Fruit fly (Drosophila melanogaster) whole organism, embryonic: Measurements from ENCODE around the gene CG10492.

Source experiments
- Abd-B ChIP-seq: fragments of 200-800 bp; sonication (Bioruptor generic); optimal IDR thresholded peaks from 2 replicates; lab custom pipeline; 2018; ENCODE audit warnings: missing biosample characterization, mild to moderate bottlenecking, missing genetic modification characterization, moderate library complexity
- Atf3 ChIP-seq: fragments of 200-800 bp; sonication (Bioruptor generic); optimal IDR thresholded peaks from 3 replicates; lab custom pipeline; 2016; ENCODE audit warnings: missing biosample characterization, missing genetic modification characterization
- CG12942 ChIP-seq: fragments of 200-800 bp; sonication (Bioruptor generic); optimal IDR thresholded peaks from 3 replicates; lab custom pipeline; 2016; ENCODE audit warnings: missing biosample characterization, missing genetic modification characterization
- CG13424 ChIP-seq: fragments of 200-800 bp; sonication (Bioruptor generic); optimal IDR thresholded peaks from 2 replicates; lab custom pipeline; 2019; ENCODE audit warnings: missing biosample characterization, mild to moderate bottlenecking, missing genetic modification characterization, moderate library complexity
- CG14860 ChIP-seq: fragments of 200-800 bp; sonication (Bioruptor generic); IDR thresholded peaks from 3 replicates; pipeline ENCODE4 v1.3.6; 2022; ENCODE audit warnings: missing biosample characterization, missing genetic modification characterization; ENCODE audit not compliant: partially characterized antibody
- CG1529 ChIP-seq: fragments of 200-800 bp; sonication (Bioruptor generic); optimal IDR thresholded peaks from 3 replicates; lab custom pipeline; 2018; ENCODE audit warnings: missing biosample characterization, missing genetic modification characterization
- CG15479 ChIP-seq: fragments of 200-800 bp; sonication (Bioruptor generic); optimal IDR thresholded peaks from 3 replicates; lab custom pipeline; 2019; ENCODE audit warnings: missing biosample characterization, mild to moderate bottlenecking, missing genetic modification characterization, moderate library complexity
- CG1603 ChIP-seq: fragments of 200-800 bp; sonication (Bioruptor generic); optimal IDR thresholded peaks from 2 replicates; lab custom pipeline; 2019; ENCODE audit warnings: missing biosample characterization, mild to moderate bottlenecking, missing genetic modification characterization, moderate library complexity
- CG18599 ChIP-seq: fragments of 200-800 bp; sonication (Bioruptor generic); optimal IDR thresholded peaks from 3 replicates; lab custom pipeline; 2017; ENCODE audit warnings: missing biosample characterization, missing genetic modification characterization, mild to moderate bottlenecking, moderate library complexity, missing genetic modification reagents
- CG3163 ChIP-seq: fragments of 200-800 bp; sonication (Bioruptor generic); optimal IDR thresholded peaks from 3 replicates; lab custom pipeline; 2016; ENCODE audit warnings: missing biosample characterization, missing genetic modification characterization
- CG32767 ChIP-seq: fragments of 200-800 bp; sonication (Bioruptor generic); IDR thresholded peaks from 2 replicates; pipeline ENCODE4 v1.3.6; 2022; ENCODE audit warnings: missing biosample characterization, missing genetic modification characterization
- CG34224 ChIP-seq: fragments of 200-800 bp; sonication (Bioruptor generic); IDR thresholded peaks from 3 replicates; pipeline ENCODE4 v1.3.6; 2022; ENCODE audit warnings: missing biosample characterization, missing genetic modification characterization; ENCODE audit not compliant: partially characterized antibody
- CG7928 ChIP-seq: fragments of 200-800 bp; sonication (Bioruptor generic); optimal IDR thresholded peaks from 2 replicates; lab custom pipeline; 2017; ENCODE audit warnings: missing biosample characterization, mild to moderate bottlenecking, missing genetic modification characterization
- CG8290 ChIP-seq, 3 experiments: fragments of 200-800 bp; sonication (Bioruptor generic); optimal IDR thresholded peaks; 2 replicates each; lab custom pipeline; 2016 to 2019; ENCODE audit warnings: missing biosample characterization in 3 of 3, missing genetic modification characterization in 3 of 3, mild to moderate bottlenecking in 2 of 3, moderate library complexity in 1 of 3
- CG8924 ChIP-seq: fragments of 200-800 bp; optimal IDR thresholded peaks from 3 replicates; lab custom pipeline; 2019; ENCODE audit warnings: missing biosample characterization, mild to moderate bottlenecking, missing genetic modification characterization, moderate library complexity
- CG9437 ChIP-seq: fragments of 200-800 bp; sonication (Bioruptor generic); optimal IDR thresholded peaks from 2 replicates; lab custom pipeline; 2018; ENCODE audit warnings: missing biosample characterization, mild to moderate bottlenecking, missing genetic modification characterization
- Doc3 ChIP-seq: fragments of 200-800 bp; sonication (Bioruptor generic); IDR thresholded peaks from 3 replicates; pipeline ENCODE4 v1.3.6; 2022; ENCODE audit warnings: missing biosample characterization, missing genetic modification characterization; ENCODE audit not compliant: partially characterized antibody
- HLH4C ChIP-seq: fragments of 200-800 bp; sonication (Bioruptor generic); IDR thresholded peaks from 3 replicates; pipeline ENCODE4 v1.3.6; 2022; ENCODE audit warnings: missing biosample characterization, missing genetic modification characterization; ENCODE audit not compliant: partially characterized antibody
- Hand ChIP-seq: fragments of 200-800 bp; sonication (Bioruptor generic); optimal IDR thresholded peaks from 2 replicates; lab custom pipeline; 2017; ENCODE audit warnings: mild to moderate bottlenecking, missing biosample characterization, missing genetic modification reagents, missing genetic modification characterization
- HmgZ ChIP-seq: fragments of 200-800 bp; sonication (Bioruptor generic); optimal IDR thresholded peaks from 2 replicates; lab custom pipeline; 2018; ENCODE audit warnings: missing biosample characterization, mild to moderate bottlenecking, missing genetic modification characterization
- Lim3 ChIP-seq: fragments of 200-800 bp; sonication (Bioruptor generic); IDR thresholded peaks from 2 replicates; pipeline ENCODE4 v1.3.6; 2022; ENCODE audit warnings: missing biosample characterization, missing genetic modification characterization
- MESR4 ChIP-seq: fragments of 200-800 bp; sonication (Bioruptor generic); optimal IDR thresholded peaks from 2 replicates; lab custom pipeline; 2018; ENCODE audit warnings: missing biosample characterization, mild to moderate bottlenecking, missing genetic modification characterization, moderate library complexity
- Mrtf ChIP-seq: fragments of 200-800 bp; sonication (Bioruptor generic); IDR thresholded peaks from 3 replicates; pipeline ENCODE4 v1.3.6; 2022; ENCODE audit warnings: missing biosample characterization, missing genetic modification characterization
- Nf-YC ChIP-seq: fragments of 200-800 bp; optimal IDR thresholded peaks from 3 replicates; lab custom pipeline; 2019; ENCODE audit warnings: missing biosample characterization, mild to moderate bottlenecking, missing genetic modification characterization, moderate library complexity
- Opbp ChIP-seq: fragments of 200-800 bp; sonication (Bioruptor generic); IDR thresholded peaks from 3 replicates; pipeline ENCODE4 v1.3.6; 2022; ENCODE audit warnings: missing biosample characterization, missing genetic modification characterization; ENCODE audit not compliant: partially characterized antibody
- Rfx ChIP-seq: fragments of 200-800 bp; sonication (Bioruptor generic); IDR thresholded peaks from 2 replicates; pipeline ENCODE4 v1.3.6; 2022; ENCODE audit warnings: missing biosample characterization, missing genetic modification characterization
- Scr ChIP-seq: fragments of 200-800 bp; sonication (Bioruptor generic); IDR thresholded peaks from 2 replicates; pipeline ENCODE4 v1.3.6; 2022; ENCODE audit warnings: missing biosample characterization, missing genetic modification characterization; ENCODE audit not compliant: partially characterized antibody
- Sin3A ChIP-seq: fragments of >200 bp; optimal IDR thresholded peaks from 2 replicates; lab custom pipeline; 2018
- Stat92E ChIP-seq, 3 experiments: fragments of >200 bp in 2 of 3; fragments of 200-800 bp in 1 of 3; sonication (Bioruptor generic) in 1 of 3; optimal IDR thresholded peaks; 2 replicates each; lab custom pipeline; 2017 to 2019; ENCODE audit warnings: missing biosample characterization in 3 of 3, missing genetic modification characterization in 3 of 3, mild to moderate bottlenecking in 1 of 3, moderate library complexity in 1 of 3
- Trl ChIP-seq, 3 experiments: fragments of >200 bp in 2 of 3; fragments of 200-800 bp in 1 of 3; sonication (Bioruptor generic) in 1 of 3; optimal IDR thresholded peaks; 2 replicates in 1 of 3; 3 replicates in 2 of 3; lab custom pipeline; 2016 to 2017; ENCODE audit warnings: missing biosample characterization in 1 of 3, missing genetic modification characterization in 1 of 3
- al ChIP-seq: fragments of 200-800 bp; sonication (Bioruptor generic); IDR thresholded peaks from 2 replicates; pipeline ENCODE4 v1.3.6; 2022; ENCODE audit warnings: missing biosample characterization, missing genetic modification characterization
- cas ChIP-seq: fragments of 200-800 bp; sonication (Bioruptor generic); IDR thresholded peaks from 2 replicates; pipeline ENCODE4 v1.3.6; 2022; ENCODE audit warnings: missing biosample characterization, missing genetic modification characterization
- dysf ChIP-seq: fragments of 200-800 bp; sonication (Bioruptor generic); IDR thresholded peaks from 3 replicates; pipeline ENCODE4 v1.3.6; 2022; ENCODE audit warnings: missing biosample characterization, missing genetic modification characterization
- emc ChIP-seq: fragments of 200-800 bp; sonication (Bioruptor generic); optimal IDR thresholded peaks from 2 replicates; lab custom pipeline; 2016; ENCODE audit warnings: missing biosample characterization, missing genetic modification characterization
- ems ChIP-seq: fragments of 200-800 bp; sonication (Bioruptor generic); optimal IDR thresholded peaks from 3 replicates; lab custom pipeline; 2016; ENCODE audit warnings: missing biosample characterization, missing genetic modification characterization
- ftz-f1 ChIP-seq: fragments of 200-800 bp; sonication (Bioruptor generic); optimal IDR thresholded peaks from 2 replicates; lab custom pipeline; 2016; ENCODE audit warnings: missing biosample characterization, missing genetic modification characterization
- gce ChIP-seq: fragments of 200-800 bp; sonication (Bioruptor generic); IDR thresholded peaks from 3 replicates; pipeline ENCODE4 v1.3.6; 2022; ENCODE audit warnings: missing biosample characterization, missing genetic modification characterization
- gfzf ChIP-seq: fragments of 200-800 bp; sonication (Bioruptor generic); optimal IDR thresholded peaks from 2 replicates; lab custom pipeline; 2016; ENCODE audit warnings: missing biosample characterization, mild to moderate bottlenecking, missing genetic modification characterization, moderate library complexity
- gro ChIP-seq: fragments of 200-800 bp; sonication (Bioruptor generic); optimal IDR thresholded peaks from 2 replicates; lab custom pipeline; 2016; ENCODE audit warnings: missing biosample characterization, missing genetic modification characterization
- gsb-n ChIP-seq: fragments of 200-800 bp; sonication (Bioruptor generic); optimal IDR thresholded peaks from 3 replicates; lab custom pipeline; 2018; ENCODE audit warnings: missing biosample characterization, mild to moderate bottlenecking, missing genetic modification characterization
- hb ChIP-seq: fragments of 200-800 bp; sonication (Bioruptor generic); IDR thresholded peaks from 3 replicates; pipeline ENCODE4 v1.3.6; 2022; ENCODE audit warnings: missing biosample characterization, missing genetic modification characterization; ENCODE audit not compliant: partially characterized antibody
- lilli ChIP-seq: fragments of 200-800 bp; sonication (Bioruptor generic); optimal IDR thresholded peaks from 3 replicates; lab custom pipeline; 2016; ENCODE audit warnings: missing biosample characterization, missing genetic modification characterization
- phol ChIP-seq: fragments of 200-800 bp; sonication (Bioruptor generic); optimal IDR thresholded peaks from 3 replicates; lab custom pipeline; 2018; ENCODE audit warnings: missing biosample characterization, mild to moderate bottlenecking, missing genetic modification characterization, moderate library complexity
- so ChIP-seq: fragments of 200-800 bp; sonication (Bioruptor generic); IDR thresholded peaks from 3 replicates; pipeline ENCODE4 v1.3.6; 2022; ENCODE audit warnings: missing biosample characterization, missing genetic modification characterization
- sqz ChIP-seq: fragments of 200-800 bp; sonication (Bioruptor generic); optimal IDR thresholded peaks from 3 replicates; lab custom pipeline; 2018; ENCODE audit warnings: missing biosample characterization, mild to moderate bottlenecking, missing genetic modification characterization
- stwl ChIP-seq: fragments of 200-800 bp; sonication (Bioruptor generic); optimal IDR thresholded peaks from 3 replicates; lab custom pipeline; 2018; ENCODE audit warnings: missing biosample characterization, mild to moderate bottlenecking, missing genetic modification characterization, moderate library complexity
- tap ChIP-seq: fragments of 200-800 bp; optimal IDR thresholded peaks from 3 replicates; lab custom pipeline; 2019; ENCODE audit warnings: missing biosample characterization, mild to moderate bottlenecking, missing genetic modification characterization, moderate library complexity
- tio ChIP-seq: fragments of 200-800 bp; sonication (Bioruptor generic); optimal IDR thresholded peaks from 2 replicates; lab custom pipeline; 2017; ENCODE audit warnings: missing biosample characterization, missing genetic modification characterization, inconsistent platforms
- vfl ChIP-seq: fragments of 200-800 bp; sonication (Bioruptor generic); optimal IDR thresholded peaks from 2 replicates; lab custom pipeline; 2016; ENCODE audit warnings: missing biosample characterization, missing genetic modification characterization
- z ChIP-seq: fragments of 200-800 bp; sonication (Bioruptor generic); IDR thresholded peaks from 3 replicates; pipeline ENCODE4 v1.3.6; 2022; ENCODE audit warnings: missing biosample characterization, missing genetic modification characterization

The CG10492 gene

DNA sequence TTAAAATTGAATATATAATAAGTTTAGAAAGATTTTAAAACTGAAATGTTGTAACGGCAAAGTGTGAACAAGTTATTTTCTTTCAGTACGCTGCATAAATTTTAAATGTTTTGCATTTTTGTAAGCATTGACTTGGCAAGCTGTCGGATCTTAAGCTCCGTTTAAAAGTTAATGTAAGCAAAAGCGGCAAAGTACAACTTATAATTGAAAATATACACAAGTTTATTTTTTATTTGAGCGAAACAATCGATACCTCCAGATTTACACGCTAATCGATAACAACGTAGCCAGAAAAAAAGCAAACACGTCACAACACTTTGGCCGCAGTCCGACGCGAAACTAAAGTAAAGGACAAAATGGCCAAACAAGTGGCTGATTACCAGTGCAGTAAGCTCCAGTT lies 12.3 kb upstream of the CG10492 start, which contains the start of gene Catsup (continued):
- TF ChIP-seq ems (GFP tag; lab: Kevin White, UChicago): no peak
- TF ChIP-seq stwl: peak; percentile 59
- TF ChIP-seq tap (tag; lab: Kevin White, UChicago): no peak
- peak; percentile 6 for TF ChIP-seq CG1603 (tag; lab: Kevin White, UChicago)
- TF ChIP-seq cas: no peak
- TF ChIP-seq Opbp (GFP tag; lab: Robert Waterston, UW): peak; percentile 57; the same call in 1 of the 3 replicates
- no peak for TF ChIP-seq Nf-YC (tag; lab: Kevin White, UChicago)
- TF ChIP-seq CG7928: no peak
- TF ChIP-seq tio (GFP tag; lab: Kevin White, UChicago): no peak
- peak; percentile 47; the same call in 2 of the 3 replicates for TF ChIP-seq CG14860 (GFP tag; lab: Robert Waterston, UW)
- no peak for TF ChIP-seq CG8924
- TF ChIP-seq al (GFP tag; lab: Robert Waterston, UW): no peak
- no peak for TF ChIP-seq sqz (GFP tag; lab: Kevin White, UChicago)
- TF ChIP-seq so (GFP tag; lab: Robert Waterston, UW): no peak
- peak; percentile 58; the same call in 1 of the 3 replicates for TF ChIP-seq hb
- TF ChIP-seq gfzf: no peak
- TF ChIP-seq CG12942: no peak
- no peak for TF ChIP-seq Rfx (GFP tag; lab: Robert Waterston, UW)
- no peak for TF ChIP-seq CG15479 (GFP tag; lab: Kevin White, UChicago)
- no peak for TF ChIP-seq gce (GFP tag; lab: Robert Waterston, UW)
- TF ChIP-seq Trl (optimal IDR thresholded peaks at IDR 0.05; lab: Kevin White, UChicago): no peak
- TF ChIP-seq Trl (GFP tag; optimal IDR thresholded peaks at IDR 0.05; lab: Kevin White, UChicago): no peak
- peak; percentile 58 for TF ChIP-seq CG34224
- TF ChIP-seq ftz-f1 (GFP tag; lab: Kevin White, UChicago): no peak
- TF ChIP-seq Sin3A (lab: Kevin White, UChicago): peak; percentile 20
- TF ChIP-seq CG3163: no peak
- no peak for TF ChIP-seq lilli (GFP tag; lab: Kevin White, UChicago)
- peak; percentile 78 for TF ChIP-seq Doc3 (GFP tag; lab: Robert Waterston, UW)
- no peak for TF ChIP-seq CG18599
- no peak for TF ChIP-seq emc (GFP tag; lab: Kevin White, UChicago)
- TF ChIP-seq Abd-B (GFP tag; lab: Kevin White, UChicago): no peak
- no peak for TF ChIP-seq CG1529 (GFP tag; lab: Kevin White, UChicago)
- no peak for TF ChIP-seq Lim3 (GFP tag; lab: Robert Waterston, UW)
- TF ChIP-seq Scr (GFP tag; lab: Robert Waterston, UW): peak; percentile 81
- no peak for TF ChIP-seq CG8290 (GFP tag; optimal IDR thresholded peaks at IDR 0.05; lab: Kevin White, UChicago)
- TF ChIP-seq CG8290 (tag; optimal IDR thresholded peaks at IDR 0.05; lab: Kevin White, UChicago): no peak
- TF ChIP-seq HmgZ (tag; lab: Kevin White, UChicago): peak; percentile 12
- TF ChIP-seq z: no peak
- no peak for TF ChIP-seq gro (GFP tag; lab: Kevin White, UChicago)
- no peak for TF ChIP-seq dysf (GFP tag; lab: Robert Waterston, UW)
- TF ChIP-seq MESR4 (GFP tag; lab: Kevin White, UChicago): peak; percentile 54
- no peak for TF ChIP-seq CG32767
- TF ChIP-seq Hand (GFP tag; lab: Kevin White, UChicago): no peak
- peak; percentile 77 for TF ChIP-seq HLH4C (GFP tag; lab: Robert Waterston, UW)
- peak; percentile 21 for TF ChIP-seq CG9437 (GFP tag; lab: Kevin White, UChicago)
- TF ChIP-seq CG13424 (tag; lab: Kevin White, UChicago): no peak
- no peak for TF ChIP-seq vfl (GFP tag; lab: Kevin White, UChicago)
- no peak for TF ChIP-seq Stat92E (GFP tag; optimal IDR thresholded peaks at IDR 0.05; lab: Kevin White, UChicago)
- no peak for TF ChIP-seq Atf3 (GFP tag; lab: Kevin White, UChicago)
- TF ChIP-seq gsb-n (tag; lab: Kevin White, UChicago): no peak
- no peak for TF ChIP-seq Mrtf
- peak; percentile 17 for TF ChIP-seq phol
